Worm (Caenorhabditis elegans) whole organism, midembryonic: ENCODE data around the gene alh-1.

Experiments used
- T22C8.4 ChIP-seq: fragments of 200-800 bp; sonication (Bioruptor generic); IDR thresholded peaks from 2 replicates; pipeline ENCODE4 v1.3.6; 2022; ENCODE audit warnings: missing genetic modification characterization, missing compliant biosample characterization
- cog-1 ChIP-seq: sonication (generic microtip); optimal IDR thresholded peaks from 2 replicates; lab custom pipeline; 2016; ENCODE audit warnings: missing genetic modification characterization, missing compliant biosample characterization
- flt-1 ChIP-seq: fragments of 200-800 bp; sonication (Bioruptor generic); IDR thresholded peaks from 2 replicates; pipeline ENCODE4 v1.3.6; 2022; ENCODE audit warnings: missing genetic modification characterization, missing compliant biosample characterization
- klf-2 ChIP-seq: fragments of 200-800 bp; sonication (Bioruptor generic); conservative IDR thresholded peaks from 2 replicates; pipeline ENCODE4 v1.3.6; 2022; ENCODE audit warnings: missing genetic modification reagents, missing genetic modification characterization, missing compliant biosample characterization
- med-1 ChIP-seq: sonication (generic microtip); optimal IDR thresholded peaks from 2 replicates; lab custom pipeline; 2017; ENCODE audit warnings: missing genetic modification characterization, mild to moderate bottlenecking, missing compliant biosample characterization, antibody characterized with exemption, missing genetic modification reagents; ENCODE audit not compliant: insufficient read depth
- ref-1 ChIP-seq: fragments of 200-800 bp; sonication (Bioruptor generic); conservative IDR thresholded peaks from 2 replicates; pipeline ENCODE4 v1.3.6; 2022; ENCODE audit warnings: missing genetic modification reagents, missing genetic modification characterization, missing compliant biosample characterization
- tab-1 ChIP-seq: fragments of 200-800 bp; sonication (Bioruptor generic); IDR thresholded peaks from 2 replicates; pipeline ENCODE4 v1.3.6; 2022; ENCODE audit warnings: missing genetic modification characterization, missing compliant biosample characterization
- ztf-23 ChIP-seq: fragments of 200-800 bp; sonication (Bioruptor generic); IDR thresholded peaks from 2 replicates; pipeline ENCODE4 v1.3.6; 2022; ENCODE audit warnings: missing genetic modification reagents, missing genetic modification characterization, missing compliant biosample characterization
- ztf-29 ChIP-seq: fragments of 200-800 bp; sonication (Bioruptor generic); IDR thresholded peaks from 2 replicates; pipeline ENCODE4 v1.3.6; 2022; ENCODE audit warnings: missing genetic modification reagents, missing genetic modification characterization, missing compliant biosample characterization

Gene alh-1

DNA sequence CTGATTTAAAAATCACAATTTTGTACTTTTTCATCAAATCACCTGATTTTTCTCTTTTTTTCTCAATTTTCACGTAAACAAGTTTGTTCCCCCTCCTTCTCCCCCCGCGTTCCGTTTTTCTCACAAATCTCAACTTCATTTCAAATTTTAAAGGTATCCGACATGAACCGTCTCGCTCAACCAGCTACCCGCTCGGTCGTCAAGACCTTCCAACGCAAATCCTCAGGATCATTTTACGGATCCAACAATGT lies 3.9 kb downstream of the alh-1 start, which contains the start of gene cox-6A:
TSS of gene cox-6A (plus strand) at position 152 of the 251 bp plus-strand sequence.
- TF ChIP-seq med-1 (GFP tag; lab: Kevin White, UChicago) (no peak), ref-1 (GFP tag; lab: Robert Waterston, UW) (no peak), T22C8.4 (GFP tag; lab: Robert Waterston, UW) (no peak), klf-2 (no peak), ztf-23 (GFP tag; lab: Robert Waterston, UW) (no peak), cog-1 (tag; lab: Kevin White, UChicago) (no peak), flt-1 (GFP tag; lab: Robert Waterston, UW) (no peak), tab-1 (GFP tag; lab: Robert Waterston, UW) (no peak), ztf-29 (no peak)

DNA sequence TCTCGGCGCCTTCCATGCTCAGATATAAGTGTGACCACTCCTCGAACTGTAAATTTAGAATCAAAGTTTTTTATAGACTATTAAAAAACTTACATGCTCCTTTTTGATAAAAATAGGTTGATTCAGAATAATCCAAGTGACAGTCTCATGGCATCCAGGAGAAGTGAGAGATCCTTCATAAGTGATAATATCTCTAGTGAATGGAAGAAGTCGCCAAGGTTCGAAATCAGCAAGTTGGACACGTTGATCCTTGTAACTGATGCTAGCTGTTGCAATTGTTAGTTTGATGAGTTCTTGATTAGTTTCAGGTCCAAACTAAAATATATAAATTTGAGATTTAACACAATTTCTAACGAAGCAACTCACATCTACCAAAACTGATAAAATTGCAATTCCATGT lies 5.7 kb downstream of the alh-1 start:
- TF ChIP-seq med-1 (GFP tag; lab: Kevin White, UChicago): no peak
- no peak for TF ChIP-seq flt-1 (GFP tag; lab: Robert Waterston, UW)
- no peak for TF ChIP-seq ztf-23 (GFP tag; lab: Robert Waterston, UW)
- TF ChIP-seq klf-2: no peak
- TF ChIP-seq ztf-29: no peak
- TF ChIP-seq T22C8.4 (GFP tag; lab: Robert Waterston, UW): no peak
- TF ChIP-seq cog-1 (tag; lab: Kevin White, UChicago): no peak
- TF ChIP-seq tab-1 (GFP tag; lab: Robert Waterston, UW): no peak
- TF ChIP-seq ref-1 (GFP tag; lab: Robert Waterston, UW): no peak

DNA sequence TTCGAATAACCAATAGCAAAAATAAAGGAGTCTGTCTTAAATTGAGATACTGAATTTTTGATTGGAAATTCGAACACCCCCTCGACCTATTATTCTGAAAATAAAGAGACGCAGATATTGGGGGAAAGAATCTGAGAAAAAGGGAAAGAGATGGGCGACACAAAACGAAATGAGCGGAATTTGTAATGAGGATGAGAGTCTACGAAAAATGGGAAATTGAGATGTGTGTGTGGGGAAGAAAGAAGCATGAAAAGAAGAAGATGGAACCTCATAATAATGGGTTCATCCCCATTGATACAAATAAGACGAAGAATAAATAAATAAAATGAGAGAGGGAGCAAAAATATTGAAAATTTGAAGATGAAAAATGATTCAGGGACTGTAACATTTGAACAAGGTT lies 8.0 kb downstream of the alh-1 start, which contains the start of gene cah-1:
TSS of gene cah-1 (minus strand) at position 101 of the 400 bp plus-strand sequence.
- TF ChIP-seq ref-1 (GFP tag; lab: Robert Waterston, UW): no peak
- no peak for TF ChIP-seq tab-1 (GFP tag; lab: Robert Waterston, UW)
- no peak for TF ChIP-seq T22C8.4 (GFP tag; lab: Robert Waterston, UW)
- no peak for TF ChIP-seq klf-2
- no peak for TF ChIP-seq flt-1 (GFP tag; lab: Robert Waterston, UW)
- no peak for TF ChIP-seq cog-1 (tag; lab: Kevin White, UChicago)
- TF ChIP-seq ztf-23 (GFP tag; lab: Robert Waterston, UW): no peak
- TF ChIP-seq med-1 (GFP tag; lab: Kevin White, UChicago): no peak
- no peak for TF ChIP-seq ztf-29

DNA sequence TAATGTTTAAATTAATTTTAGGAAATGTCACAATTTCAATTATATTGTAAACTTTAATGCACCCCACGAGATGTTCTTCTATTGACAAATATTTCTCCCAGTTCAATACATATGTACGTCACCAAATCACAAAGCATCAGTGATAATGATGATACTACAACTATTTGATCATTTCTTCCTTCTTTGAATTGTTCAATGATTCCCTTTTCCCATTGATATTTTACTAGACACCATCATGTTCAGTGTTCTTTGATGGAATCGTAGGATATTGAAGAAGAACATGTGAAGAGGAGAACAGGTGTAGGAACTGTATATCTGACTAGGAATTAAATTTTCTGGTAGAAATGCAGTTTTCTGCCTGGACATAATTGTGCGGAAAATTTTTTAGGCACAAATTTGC lies 11.9 kb downstream of the alh-1 start:
- TF ChIP-seq flt-1 (GFP tag; lab: Robert Waterston, UW) (no peak), cog-1 (tag; lab: Kevin White, UChicago) (no peak), T22C8.4 (GFP tag; lab: Robert Waterston, UW) (no peak), ztf-23 (GFP tag; lab: Robert Waterston, UW) (no peak), med-1 (GFP tag; lab: Kevin White, UChicago) (no peak), ref-1 (GFP tag; lab: Robert Waterston, UW) (no peak), ztf-29 (no peak), tab-1 (GFP tag; lab: Robert Waterston, UW) (no peak), klf-2 (no peak)

DNA sequence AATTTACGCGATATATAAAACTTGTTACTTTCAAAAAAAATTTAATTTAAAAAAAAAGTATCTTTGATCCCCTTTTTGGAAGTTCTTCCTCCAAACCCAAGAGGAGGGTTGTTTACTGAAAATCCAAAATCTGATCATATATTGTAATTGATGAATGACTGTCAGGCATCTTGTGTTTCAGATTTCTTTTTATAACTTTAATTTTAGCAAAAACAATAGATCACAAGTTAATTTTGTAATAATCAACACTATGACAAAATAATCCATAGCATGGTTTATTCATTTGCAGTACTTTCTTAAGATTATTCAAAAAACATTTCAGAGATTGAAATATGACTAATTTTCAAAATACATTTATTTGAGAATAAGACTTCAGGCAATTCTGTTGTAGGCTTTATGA lies 14.8 kb downstream of the alh-1 start:
- no peak for TF ChIP-seq cog-1 (tag; lab: Kevin White, UChicago)
- TF ChIP-seq T22C8.4 (GFP tag; lab: Robert Waterston, UW): no peak
- TF ChIP-seq ztf-29: no peak
- no peak for TF ChIP-seq med-1 (GFP tag; lab: Kevin White, UChicago)
- no peak for TF ChIP-seq tab-1 (GFP tag; lab: Robert Waterston, UW)
- TF ChIP-seq klf-2: no peak
- TF ChIP-seq ref-1 (GFP tag; lab: Robert Waterston, UW): no peak
- no peak for TF ChIP-seq ztf-23 (GFP tag; lab: Robert Waterston, UW)
- TF ChIP-seq flt-1 (GFP tag; lab: Robert Waterston, UW): no peak

DNA sequence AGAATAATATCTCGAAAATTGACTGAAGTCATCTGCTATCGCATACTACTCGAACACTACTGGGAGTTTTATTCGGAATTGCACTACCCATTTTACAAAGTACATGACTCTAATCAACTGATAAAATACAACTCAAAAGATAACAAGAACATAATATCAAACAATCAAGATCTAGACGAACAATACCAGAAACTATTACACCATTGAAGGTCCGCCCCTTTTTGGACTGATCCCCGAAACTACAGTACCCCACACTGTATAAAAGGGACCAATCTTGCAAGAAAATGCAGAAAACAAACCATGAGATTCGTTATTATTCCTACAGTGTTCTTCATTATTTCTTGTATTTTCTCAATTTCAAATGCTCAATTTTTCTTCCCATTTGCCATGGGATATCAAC lies 16.9 kb downstream of the alh-1 start, which contains the start of gene F54D8.10:
TSS of gene F54D8.10 (plus strand) at position 301 of the 400 bp plus-strand sequence.
- no peak for TF ChIP-seq med-1 (GFP tag; lab: Kevin White, UChicago)
- TF ChIP-seq klf-2: no peak
- no peak for TF ChIP-seq ztf-23 (GFP tag; lab: Robert Waterston, UW)
- TF ChIP-seq ztf-29: no peak
- TF ChIP-seq tab-1 (GFP tag; lab: Robert Waterston, UW): no peak
- no peak for TF ChIP-seq ref-1 (GFP tag; lab: Robert Waterston, UW)
- no peak for TF ChIP-seq T22C8.4 (GFP tag; lab: Robert Waterston, UW)
- no peak for TF ChIP-seq cog-1 (tag; lab: Kevin White, UChicago)
- no peak for TF ChIP-seq flt-1 (GFP tag; lab: Robert Waterston, UW)

DNA sequence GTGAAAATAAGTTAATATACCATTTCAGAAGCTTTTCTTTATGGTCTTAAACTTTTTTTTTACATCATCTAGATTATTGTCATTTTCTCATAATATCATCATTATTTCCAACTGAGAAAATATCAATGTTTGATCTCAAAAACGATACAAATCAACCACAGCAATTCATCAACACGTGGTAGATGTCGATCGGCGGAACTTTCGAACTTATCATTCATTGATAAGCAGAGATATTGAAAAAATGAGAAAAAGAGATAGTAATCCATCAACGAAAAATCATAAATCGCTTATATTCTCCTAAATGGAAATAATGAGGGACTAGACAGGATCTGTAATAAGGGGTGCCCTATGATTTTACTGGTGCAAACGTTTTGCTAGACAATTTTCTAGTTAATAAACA lies 19.2 kb downstream of the alh-1 start:
- TF ChIP-seq med-1 (GFP tag; lab: Kevin White, UChicago): no peak
- no peak for TF ChIP-seq T22C8.4 (GFP tag; lab: Robert Waterston, UW)
- no peak for TF ChIP-seq ztf-29
- TF ChIP-seq tab-1 (GFP tag; lab: Robert Waterston, UW): no peak
- TF ChIP-seq ztf-23 (GFP tag; lab: Robert Waterston, UW): no peak
- no peak for TF ChIP-seq klf-2
- no peak for TF ChIP-seq ref-1 (GFP tag; lab: Robert Waterston, UW)
- no peak for TF ChIP-seq cog-1 (tag; lab: Kevin White, UChicago)
- TF ChIP-seq flt-1 (GFP tag; lab: Robert Waterston, UW): no peak

DNA sequence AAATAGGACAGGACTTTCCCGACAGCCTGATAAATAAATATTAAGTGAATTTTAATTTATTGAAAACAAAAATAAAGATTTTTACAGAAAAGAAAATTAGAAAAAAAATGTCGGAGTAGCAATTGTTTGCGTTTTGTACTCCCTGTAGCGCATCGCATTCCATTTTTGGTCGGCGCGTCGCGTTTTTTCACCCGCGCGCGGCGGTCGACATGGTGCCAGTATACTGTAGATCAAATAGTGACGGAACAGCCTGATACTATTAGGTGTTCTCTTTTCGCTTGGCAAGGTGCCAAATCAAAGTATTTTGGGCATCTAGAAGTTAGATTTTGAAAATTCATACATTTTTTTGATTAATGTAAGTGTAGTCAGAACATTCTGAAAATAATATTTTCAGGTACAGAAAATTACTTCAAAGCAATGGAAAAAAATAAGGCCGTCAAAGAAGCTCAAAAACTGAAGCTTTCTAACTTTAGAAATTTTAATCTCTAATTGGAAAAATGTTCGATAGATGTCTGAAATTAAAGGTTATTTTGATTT lies 21.2 kb downstream of the alh-1 start:
- TF ChIP-seq cog-1 (tag; lab: Kevin White, UChicago) (no peak), ref-1 (GFP tag; lab: Robert Waterston, UW) (no peak), ztf-29 (no peak), med-1 (GFP tag; lab: Kevin White, UChicago) (no peak), tab-1 (GFP tag; lab: Robert Waterston, UW) (no peak), klf-2 (no peak), T22C8.4 (GFP tag; lab: Robert Waterston, UW) (no peak), flt-1 (GFP tag; lab: Robert Waterston, UW) (no peak), ztf-23 (GFP tag; lab: Robert Waterston, UW) (no peak)

DNA sequence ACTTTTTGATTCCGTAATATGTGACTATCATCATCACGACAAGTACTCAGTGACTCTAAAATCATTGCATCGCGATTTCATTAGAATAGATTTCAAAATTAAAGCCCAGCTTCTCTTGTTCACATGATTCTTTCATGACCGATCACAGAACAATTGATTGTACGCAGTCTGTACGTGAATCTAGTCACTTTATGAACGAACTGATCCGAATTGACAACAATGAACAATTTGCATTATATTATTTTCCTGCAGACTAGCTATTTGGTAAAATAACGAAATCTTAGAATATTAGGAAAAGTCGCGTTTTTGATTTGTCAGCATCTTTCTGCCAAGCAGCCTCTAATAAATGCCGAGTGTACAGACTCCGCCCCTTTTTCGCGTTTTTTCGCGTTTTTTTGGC lies 21.9 kb downstream of the alh-1 start:
- no peak for TF ChIP-seq tab-1 (GFP tag; lab: Robert Waterston, UW)
- no peak for TF ChIP-seq ref-1 (GFP tag; lab: Robert Waterston, UW)
- TF ChIP-seq T22C8.4 (GFP tag; lab: Robert Waterston, UW): no peak
- no peak for TF ChIP-seq ztf-29
- no peak for TF ChIP-seq klf-2
- no peak for TF ChIP-seq flt-1 (GFP tag; lab: Robert Waterston, UW)
- TF ChIP-seq cog-1 (tag; lab: Kevin White, UChicago): no peak
- no peak for TF ChIP-seq med-1 (GFP tag; lab: Kevin White, UChicago)
- no peak for TF ChIP-seq ztf-23 (GFP tag; lab: Robert Waterston, UW)
